Worm (Caenorhabditis elegans) whole organism, late embryonic: ENCODE measurements around the gene srt-28.

Experiments
- ama-1 ChIP-seq: fragments of 150-350 bp; optimal IDR thresholded peaks from 2 replicates; lab custom pipeline; 2014
- che-1 ChIP-seq: sonication (generic microtip); optimal IDR thresholded peaks from 2 replicates; lab custom pipeline; 2016; ENCODE audit warnings: mild to moderate bottlenecking, missing genetic modification characterization, missing compliant biosample characterization
- dmd-4 ChIP-seq: sonication (generic microtip); optimal IDR thresholded peaks from 2 replicates; lab custom pipeline; 2016; ENCODE audit warnings: borderline replicate concordance, missing genetic modification characterization, missing compliant biosample characterization
- fkh-10 ChIP-seq: fragments of 150-350 bp; optimal IDR thresholded peaks from 2 replicates; lab custom pipeline; 2014; ENCODE audit warnings: missing biosample characterization, missing genetic modification reagents, missing genetic modification characterization
- hlh-6 ChIP-seq: sonication (generic microtip); optimal IDR thresholded peaks from 2 replicates; lab custom pipeline; 2016; ENCODE audit warnings: missing genotype, missing genetic modification characterization, missing compliant biosample characterization
- lin-11 ChIP-seq: fragments of 200-800 bp; sonication (Bioruptor generic); optimal IDR thresholded peaks from 2 replicates; lab custom pipeline; 2018; ENCODE audit warnings: mild to moderate bottlenecking, missing genetic modification characterization, missing compliant biosample characterization
- madf-2 ChIP-seq: sonication (generic microtip); optimal IDR thresholded peaks from 2 replicates; lab custom pipeline; 2017; ENCODE audit warnings: missing genetic modification characterization, missing compliant biosample characterization
- nhr-232 ChIP-seq: sonication (generic microtip); optimal IDR thresholded peaks from 2 replicates; lab custom pipeline; 2016; ENCODE audit warnings: missing genetic modification characterization, missing compliant biosample characterization
- pha-4 ChIP-seq: fragments of 150-350 bp; optimal IDR thresholded peaks from 2 replicates; lab custom pipeline; 2018; ENCODE audit warnings: missing biosample characterization, missing genetic modification reagents, missing genetic modification characterization
- sox-4 ChIP-seq: sonication (generic microtip); optimal IDR thresholded peaks from 2 replicates; lab custom pipeline; 2017; ENCODE audit warnings: mild to moderate bottlenecking, missing genetic modification characterization, inconsistent platforms, missing compliant biosample characterization

ce11 chrV:2666600-2666999, 46.8 kb downstream of the srt-28 start, which contains the start of gene W02G9.4:
- TF ChIP-seq madf-2 (tag; lab: Kevin White, UChicago): no peak
- TF ChIP-seq nhr-232: no peak
- TF ChIP-seq fkh-10 (GFP tag; lab: Kevin White, UChicago): no peak
- no peak for TF ChIP-seq ama-1
- no peak for TF ChIP-seq lin-11 (tag; lab: Kevin White, UChicago)
- no peak for TF ChIP-seq hlh-6 (tag; lab: Kevin White, UChicago)
- no peak for TF ChIP-seq pha-4 (tag; lab: Kevin White, UChicago)
- TF ChIP-seq dmd-4 (tag; lab: Kevin White, UChicago): no peak
- no peak for TF ChIP-seq sox-4 (tag; lab: Kevin White, UChicago)
- no peak for TF ChIP-seq che-1 (tag; lab: Kevin White, UChicago)
